Worm (Caenorhabditis elegans) whole organism, L1 larva: ENCODE data around the gene smc-4.

Experiments used
- aha-1 ChIP-seq: fragments of 150-350 bp; optimal IDR thresholded peaks from 2 replicates; lab custom pipeline; 2014; ENCODE audit warnings: missing biosample characterization, missing genetic modification characterization
- blmp-1 ChIP-seq: fragments of 150-350 bp; optimal IDR thresholded peaks from 2 replicates; lab custom pipeline; 2014; ENCODE audit warnings: missing biosample characterization, missing genetic modification characterization
- ceh-82 ChIP-seq, 3 experiments: fragments of 150-350 bp in 1 of 3; sonication (generic microtip) in 2 of 3; optimal IDR thresholded peaks; 2 replicates each; lab custom pipeline; 2014 to 2017; ENCODE audit warnings: missing biosample characterization in 3 of 3, missing genetic modification characterization in 3 of 3
- ces-1 ChIP-seq: fragments of 150-350 bp; optimal IDR thresholded peaks from 2 replicates; lab custom pipeline; 2014; ENCODE audit warnings: missing biosample characterization, missing genetic modification reagents, missing genetic modification characterization
- dpl-1 ChIP-seq, 3 experiments: fragments of 150-350 bp in 2 of 3; sonication (generic microtip) in 1 of 3; optimal IDR thresholded peaks; 2 replicates each; lab custom pipeline; 2014 to 2017; ENCODE audit warnings: missing biosample characterization in 3 of 3, missing genetic modification characterization in 3 of 3, missing genetic modification reagents in 3 of 3
- efl-1 ChIP-seq, 4 experiments: fragments of 150-350 bp; optimal IDR thresholded peaks in 3 of 4; peaks in 1 of 4; 1 replicate in 1 of 4; 2 replicates in 3 of 4; lab custom pipeline; 2014; ENCODE audit warnings: missing biosample characterization in 2 of 4, missing genetic modification characterization in 2 of 4, missing genetic modification reagents in 2 of 4
- egl-27 ChIP-seq, 2 experiments: fragments of 150-350 bp in 1 of 2; sonication (generic microtip); optimal IDR thresholded peaks; 3 replicates each; lab custom pipeline; 2017 to 2018; ENCODE audit warnings: missing biosample characterization in 2 of 2, missing genetic modification characterization in 2 of 2, missing genetic modification reagents in 2 of 2
- elt-2 ChIP-seq: sonication (generic microtip); optimal IDR thresholded peaks from 2 replicates; lab custom pipeline; 2016; ENCODE audit warnings: missing genetic modification characterization, mild to moderate bottlenecking, inconsistent platforms, missing compliant biosample characterization, missing genetic modification reagents
- ets-5 ChIP-seq: fragments of 200-800 bp; sonication (Bioruptor generic); IDR thresholded peaks from 2 replicates; pipeline ENCODE4 v1.3.6; 2022; ENCODE audit warnings: missing genetic modification characterization, missing compliant biosample characterization
- fkh-4 ChIP-seq: sonication (generic microtip); optimal IDR thresholded peaks from 2 replicates; lab custom pipeline; 2016; ENCODE audit warnings: missing compliant biosample characterization, missing genetic modification characterization, borderline replicate concordance
- hlh-4 ChIP-seq: sonication (generic microtip); optimal IDR thresholded peaks from 2 replicates; lab custom pipeline; 2016; ENCODE audit warnings: mild to moderate bottlenecking, missing genetic modification characterization, missing compliant biosample characterization
- lin-14 ChIP-seq: fragments of 200-800 bp; sonication (Bioruptor generic); optimal IDR thresholded peaks from 2 replicates; lab custom pipeline; 2018; ENCODE audit warnings: mild to moderate bottlenecking, missing genetic modification characterization, moderate library complexity, missing compliant biosample characterization
- lin-15B ChIP-seq: fragments of 150-350 bp; sonication (generic microtip); optimal IDR thresholded peaks from 3 replicates; lab custom pipeline; 2014; ENCODE audit warnings: missing biosample characterization, missing genetic modification characterization
- lin-35 ChIP-seq, 2 experiments: fragments of 150-350 bp; optimal IDR thresholded peaks; 2 replicates each; lab custom pipeline; 2014; ENCODE audit warnings: missing biosample characterization in 2 of 2, missing genetic modification characterization in 2 of 2, missing genetic modification reagents in 2 of 2
- lin-39 ChIP-seq: fragments of 150-350 bp; optimal IDR thresholded peaks from 2 replicates; lab custom pipeline; 2014; ENCODE audit warnings: missing biosample characterization, missing genetic modification reagents, missing genetic modification characterization
- lsy-2 ChIP-seq, 2 experiments: fragments of 150-350 bp; optimal IDR thresholded peaks; 2 replicates each; lab custom pipeline; 2014; ENCODE audit warnings: missing biosample characterization in 2 of 2, missing genetic modification characterization in 2 of 2
- mab-9 ChIP-seq: fragments of 200-800 bp; sonication (Bioruptor generic); IDR thresholded peaks from 2 replicates; pipeline ENCODE4 v1.3.6; 2022; ENCODE audit warnings: missing genetic modification reagents, missing genetic modification characterization, missing compliant biosample characterization
- mdl-1 ChIP-seq, 2 experiments: fragments of 150-350 bp; optimal IDR thresholded peaks; 2 replicates each; lab custom pipeline; 2014 to 2017; ENCODE audit warnings: missing biosample characterization in 2 of 2, missing genetic modification characterization in 2 of 2, inconsistent platforms in 1 of 2
- mep-1 ChIP-seq: fragments of 150-350 bp; optimal IDR thresholded peaks from 2 replicates; lab custom pipeline; 2014; ENCODE audit warnings: missing biosample characterization, missing genetic modification characterization
- nhr-20 ChIP-seq: sonication (generic microtip); optimal IDR thresholded peaks from 2 replicates; lab custom pipeline; 2016; ENCODE audit warnings: mild to moderate bottlenecking, missing genetic modification characterization, missing compliant biosample characterization
- nhr-237 ChIP-seq: fragments of 150-350 bp; optimal IDR thresholded peaks from 2 replicates; lab custom pipeline; 2014; ENCODE audit warnings: missing biosample characterization, missing genetic modification characterization
- nhr-47 ChIP-seq: sonication (generic microtip); optimal IDR thresholded peaks from 2 replicates; lab custom pipeline; 2016; ENCODE audit warnings: mild to moderate bottlenecking, missing genetic modification characterization, moderate library complexity, missing compliant biosample characterization
- nhr-71 ChIP-seq: sonication (generic microtip); optimal IDR thresholded peaks from 2 replicates; lab custom pipeline; 2016; ENCODE audit warnings: mild to moderate bottlenecking, missing genetic modification characterization, moderate library complexity, missing compliant biosample characterization
- nhr-84 ChIP-seq: sonication (generic microtip); optimal IDR thresholded peaks from 2 replicates; lab custom pipeline; 2017; ENCODE audit warnings: missing biosample characterization, missing genetic modification characterization
- nhr-85 ChIP-seq: sonication (generic microtip); peaks from one replicate; lab custom pipeline; 2016; ENCODE audit warnings: missing genetic modification characterization, inconsistent platforms, missing compliant biosample characterization
- rnt-1 ChIP-seq: sonication (generic microtip); optimal IDR thresholded peaks from 2 replicates; lab custom pipeline; 2016; ENCODE audit warnings: mild to moderate bottlenecking, missing genetic modification characterization, moderate library complexity, missing compliant biosample characterization
- skn-1 ChIP-seq: fragments of 150-350 bp; optimal IDR thresholded peaks from 2 replicates; lab custom pipeline; 2014; ENCODE audit warnings: missing biosample characterization, missing genetic modification characterization
- snpc-4 ChIP-seq: fragments of 150-350 bp; optimal IDR thresholded peaks from 2 replicates; lab custom pipeline; 2014; ENCODE audit warnings: missing biosample characterization, missing genetic modification characterization
- snu-23 ChIP-seq: sonication (generic microtip); optimal IDR thresholded peaks from 2 replicates; lab custom pipeline; 2016; ENCODE audit warnings: missing genetic modification characterization, missing compliant biosample characterization
- sox-4 ChIP-seq: sonication (generic microtip); optimal IDR thresholded peaks from 2 replicates; lab custom pipeline; 2016; ENCODE audit warnings: missing genetic modification characterization, missing compliant biosample characterization
- swsn-7 ChIP-seq: sonication (generic microtip); optimal IDR thresholded peaks from 2 replicates; lab custom pipeline; 2016; ENCODE audit warnings: missing genetic modification characterization, missing compliant biosample characterization
- unc-30 ChIP-seq: sonication (generic microtip); optimal IDR thresholded peaks from 2 replicates; lab custom pipeline; 2017; ENCODE audit warnings: missing biosample characterization, missing genetic modification characterization
- xbp-1 ChIP-seq: sonication (generic microtip); optimal IDR thresholded peaks from 2 replicates; lab custom pipeline; 2016; ENCODE audit warnings: missing genetic modification characterization, missing compliant biosample characterization
- zip-4 ChIP-seq: fragments of 200-800 bp; sonication (Bioruptor generic); optimal IDR thresholded peaks from 2 replicates; lab custom pipeline; 2018; ENCODE audit warnings: mild to moderate bottlenecking, missing genetic modification characterization, moderate library complexity, missing compliant biosample characterization
- ztf-4 ChIP-seq: fragments of 150-350 bp; optimal IDR thresholded peaks from 2 replicates; lab custom pipeline; 2014; ENCODE audit warnings: missing biosample characterization, missing genetic modification characterization

smc-4 gene

ce11 chrIII:4561286-4561685 is 26.0 kb upstream of the smc-4 start:
- no peak for TF ChIP-seq nhr-237 (tag; lab: Kevin White, UChicago)
- TF ChIP-seq egl-27 (tag; optimal IDR thresholded peaks at IDR 0.05; lab: Kevin White, UChicago), result no peak
- TF ChIP-seq nhr-71 (tag; lab: Kevin White, UChicago), result no peak
- no peak for TF ChIP-seq lin-39 (tag; lab: Kevin White, UChicago)
- TF ChIP-seq hlh-4 (tag; lab: Kevin White, UChicago), result no peak
- no peak for TF ChIP-seq efl-1 (optimal IDR thresholded peaks at IDR 0.05; lab: Kevin White, UChicago)
- TF ChIP-seq efl-1 (GFP tag; optimal IDR thresholded peaks at IDR 0.05 in 1 of 2; lab: Kevin White, UChicago), result no peak
- no peak for TF ChIP-seq skn-1
- no peak for TF ChIP-seq fkh-4 (tag; lab: Kevin White, UChicago)
- no peak for TF ChIP-seq nhr-20 (tag; lab: Kevin White, UChicago)
- no peak for TF ChIP-seq blmp-1
- TF ChIP-seq xbp-1 (tag; lab: Kevin White, UChicago), result no peak
- no peak for TF ChIP-seq lin-15B (tag; lab: Kevin White, UChicago)
- no peak for TF ChIP-seq mep-1
- no peak for TF ChIP-seq snpc-4 (tag; lab: Kevin White, UChicago)
- TF ChIP-seq ets-5 (GFP tag; lab: Robert Waterston, UW), result no peak
- TF ChIP-seq elt-2, result no peak
- TF ChIP-seq mab-9 (GFP tag; lab: Robert Waterston, UW), result no peak
- TF ChIP-seq nhr-85, result no peak
- TF ChIP-seq unc-30, result no peak

DNA sequence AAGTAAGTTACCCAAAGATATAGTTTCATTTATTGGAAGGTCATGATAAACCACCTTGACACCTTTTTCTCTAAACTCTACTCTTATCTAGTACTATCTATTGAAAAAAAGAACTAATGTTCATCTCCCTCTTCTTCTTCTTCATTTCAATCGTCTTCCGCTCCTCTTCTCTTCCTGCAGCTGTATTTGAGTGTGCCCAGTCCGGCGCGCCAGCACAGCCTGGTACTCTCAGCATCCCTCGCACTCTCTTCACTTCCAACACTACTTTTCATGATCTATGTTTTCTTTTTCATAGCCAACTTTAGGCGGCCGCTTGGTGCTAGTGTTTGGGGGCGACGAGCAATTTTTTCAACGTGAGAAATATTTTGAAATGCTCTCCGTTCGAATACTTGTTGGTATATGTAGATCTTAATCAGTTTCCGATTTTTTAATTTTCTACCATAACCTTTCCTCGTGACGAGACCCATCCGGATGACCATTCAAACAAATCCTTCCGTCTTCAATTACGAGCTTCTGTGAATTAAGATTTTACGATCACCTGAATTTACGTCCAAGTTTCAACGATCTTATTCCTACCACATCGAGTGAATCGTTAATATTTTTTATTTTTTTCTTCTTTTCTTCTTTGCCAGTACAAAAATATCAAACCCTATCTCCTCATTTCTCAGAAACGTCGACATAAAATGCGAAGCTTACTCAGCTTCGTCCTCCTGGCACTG is 25.1 kb upstream of the smc-4 start, which contains the start of gene pan-1:
pan-1 (plus strand) TSS at position 669 of the 719 bp plus-strand sequence.
- TF ChIP-seq ceh-82 (tag; optimal IDR thresholded peaks at IDR 0.05; lab: Kevin White, UChicago), result peak in 1 of 3 experiments; percentile 0
- TF ChIP-seq lsy-2 (tag; optimal IDR thresholded peaks at IDR 0.05; lab: Kevin White, UChicago), result peak; percentile 21 to 46
- peak; percentile 82 for TF ChIP-seq lin-14 (GFP tag; lab: Kevin White, UChicago)
- peak; percentile 25 for TF ChIP-seq rnt-1
- no peak for TF ChIP-seq egl-27 (tag; optimal IDR thresholded peaks at IDR 0.05; lab: Kevin White, UChicago)
- peak in 1 of 2 experiments; percentile 0 for TF ChIP-seq lin-35 (GFP tag; optimal IDR thresholded peaks at IDR 0.05; lab: Kevin White, UChicago)
- TF ChIP-seq mep-1, result peak; percentile 27
- peak; percentile 42 for TF ChIP-seq snu-23 (GFP tag; lab: Kevin White, UChicago)
- peak; percentile 65 for TF ChIP-seq nhr-85
- peak; percentile 74 for TF ChIP-seq ztf-4 (tag; lab: Kevin White, UChicago)
- no peak for TF ChIP-seq mdl-1 (tag; optimal IDR thresholded peaks at IDR 0.05; lab: Kevin White, UChicago)
- peak; percentile 20 for TF ChIP-seq snpc-4 (tag; lab: Kevin White, UChicago)
- no peak for TF ChIP-seq sox-4 (tag; lab: Kevin White, UChicago)
- TF ChIP-seq xbp-1 (tag; lab: Kevin White, UChicago), result no peak
- TF ChIP-seq swsn-7, result peak; percentile 33
- TF ChIP-seq efl-1 (optimal IDR thresholded peaks at IDR 0.05; lab: Kevin White, UChicago), result peak; percentile 7 to 35
- no peak for TF ChIP-seq efl-1 (GFP tag; optimal IDR thresholded peaks at IDR 0.05 in 1 of 2; lab: Kevin White, UChicago)
- no peak for TF ChIP-seq zip-4 (GFP tag; lab: Kevin White, UChicago)
- TF ChIP-seq dpl-1 (GFP tag; optimal IDR thresholded peaks at IDR 0.05; lab: Kevin White, UChicago), result peak in 1 of 3 experiments; percentile 18
- TF ChIP-seq unc-30, result no peak
- TF ChIP-seq nhr-71 (tag; lab: Kevin White, UChicago), result peak; percentile 39
- peak; percentile 22 for TF ChIP-seq nhr-47 (tag; lab: Kevin White, UChicago)

ce11 chrIII:4568030-4568429 is 19.3 kb upstream of the smc-4 start, which contains the start of gene mlcd-1:
Gene mlcd-1, minus strand, starts transcription at chrIII:4568130.
- TF ChIP-seq aha-1 (tag; lab: Kevin White, UChicago) (no peak), unc-30 (no peak), swsn-7 (no peak), lsy-2 (tag; optimal IDR thresholded peaks at IDR 0.05; lab: Kevin White, UChicago) (no peak), nhr-237 (tag; lab: Kevin White, UChicago) (no peak), ces-1 (GFP tag; lab: Kevin White, UChicago) (no peak), nhr-84 (tag; lab: Kevin White, UChicago) (no peak)
